Fruit fly (Drosophila melanogaster): ENCODE data around the gene CG15760.

DNA sequence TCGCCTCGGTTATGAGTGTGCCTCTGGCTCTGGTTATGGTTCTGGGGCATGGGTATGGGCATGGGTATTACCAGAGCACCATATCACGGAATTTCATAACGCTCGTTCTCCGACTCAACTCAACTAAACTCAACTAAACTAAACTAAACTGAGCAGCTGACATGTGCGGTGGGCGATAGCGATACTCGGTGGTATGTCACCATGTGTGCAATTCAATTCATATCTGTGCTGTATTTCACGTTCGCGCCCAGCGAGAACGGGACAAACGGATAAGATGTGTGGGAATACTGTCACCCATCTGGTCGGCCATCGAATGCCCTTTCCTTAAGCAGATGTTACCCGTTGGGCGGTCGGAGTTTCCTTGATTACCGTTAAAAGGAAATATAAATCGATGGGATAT is 10.8 kb downstream of the CG15760 start, which contains the start of gene CG12177:
- TF ChIP-seq psq (optimal IDR thresholded peaks at IDR 0.05) (no peak), pan (optimal IDR thresholded peaks at IDR 0.05) (no peak)

All from whole organism.